Fruit fly (Drosophila melanogaster) whole organism: ENCODE data around the gene Taf11.

Experiments
- Dll ChIP-seq: fragments of >200 bp; optimal IDR thresholded peaks from 2 replicates; lab custom pipeline; 2017
- pan ChIP-seq: fragments of >200 bp; optimal IDR thresholded peaks from 2 replicates; lab custom pipeline; 2017
- usp ChIP-seq: fragments of >200 bp; optimal IDR thresholded peaks from 2 replicates; lab custom pipeline; 2017; ENCODE audit warnings: missing biosample characterization, missing genetic modification characterization, mixed read lengths

dm6 chr2L:9744634-9745033, 18.4 kb downstream of the Taf11 start:
- no peak for TF ChIP-seq usp (GFP tag; lab: Kevin White, UChicago)
- no peak for TF ChIP-seq Dll (lab: Kevin White, UChicago)
- no peak for TF ChIP-seq pan (lab: Kevin White, UChicago)
